Worm (Caenorhabditis elegans): Measurements from ENCODE around the gene C33D9.8.

DNA sequence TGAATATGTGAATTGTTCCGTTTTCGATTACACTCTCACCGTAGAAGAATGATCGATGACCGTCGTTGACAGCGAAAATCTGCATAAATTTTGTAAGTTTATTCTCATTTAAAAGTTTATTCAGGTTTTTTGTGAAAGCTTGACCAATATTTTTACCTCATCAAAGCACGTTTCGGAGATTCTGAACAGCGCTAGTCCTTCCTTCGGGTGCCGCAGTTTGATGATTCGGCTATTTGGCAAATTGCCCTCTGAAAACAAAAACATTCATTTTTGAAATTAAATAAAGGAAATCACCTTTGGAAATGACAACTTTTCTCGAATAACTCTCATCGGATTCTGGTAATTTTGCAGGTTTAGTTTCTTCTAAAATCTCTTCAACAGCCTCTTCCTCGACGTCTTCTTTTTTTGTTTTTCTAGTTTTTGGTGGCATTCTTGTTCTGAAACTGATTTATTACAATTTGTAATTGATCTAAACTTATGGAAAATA, 45.6 kb downstream of the C33D9.8 start, which contains the start of gene F21D5.6:
- TF ChIP-seq ztf-11 (tag; optimal IDR thresholded peaks at IDR 0.05) (no peak), lin-13 (tag; optimal IDR thresholded peaks at IDR 0.05) (no peak), unc-39 (tag; optimal IDR thresholded peaks at IDR 0.05) (no peak), drap-1 (GFP tag; optimal IDR thresholded peaks at IDR 0.05) (no peak), snpc-4 (tag; optimal IDR thresholded peaks at IDR 0.05) (no peak), hlh-1 (tag; optimal IDR thresholded peaks at IDR 0.05) (no peak), unc-62 (GFP tag; optimal IDR thresholded peaks at IDR 0.05) (no peak), elt-1 (tag; optimal IDR thresholded peaks at IDR 0.05; ENCODE audit: borderline replicate concordance, insufficient read depth) (no peak)
